Fruit fly (Drosophila melanogaster) whole organism, embryonic: ENCODE results near the gene Polr3F.

Experiments used
- Ada2b ChIP-seq: fragments of 200-800 bp; sonication (Bioruptor generic); IDR thresholded peaks from 2 replicates; pipeline ENCODE4 v1.3.6; 2022; ENCODE audit warnings: missing biosample characterization, missing genetic modification characterization
- CG12104 ChIP-seq: fragments of 200-800 bp; sonication (Bioruptor generic); optimal IDR thresholded peaks from 3 replicates; lab custom pipeline; 2016; ENCODE audit warnings: missing biosample characterization, missing genetic modification characterization
- CG12219 ChIP-seq: fragments of 200-800 bp; sonication (Bioruptor generic); optimal IDR thresholded peaks from 3 replicates; lab custom pipeline; 2018; ENCODE audit warnings: missing biosample characterization, mild to moderate bottlenecking, missing genetic modification characterization
- CG13624 ChIP-seq: fragments of 200-800 bp; sonication (Bioruptor generic); optimal IDR thresholded peaks from 2 replicates; lab custom pipeline; 2016; ENCODE audit warnings: missing biosample characterization, missing genetic modification characterization
- CG15269 ChIP-seq: fragments of 200-800 bp; sonication (Bioruptor generic); optimal IDR thresholded peaks from 2 replicates; lab custom pipeline; 2018; ENCODE audit warnings: missing biosample characterization, mild to moderate bottlenecking, missing genetic modification characterization, moderate library complexity
- CG17328 ChIP-seq: fragments of 200-800 bp; sonication (Bioruptor generic); IDR thresholded peaks from 2 replicates; pipeline ENCODE4 v1.3.6; 2022; ENCODE audit warnings: missing biosample characterization, missing genetic modification characterization
- CG17359 ChIP-seq: fragments of 200-800 bp; sonication (Bioruptor generic); optimal IDR thresholded peaks from 3 replicates; lab custom pipeline; 2018; ENCODE audit warnings: missing biosample characterization, mild to moderate bottlenecking, missing genetic modification characterization, moderate library complexity
- CG17802 ChIP-seq: fragments of 200-800 bp; sonication (Bioruptor generic); optimal IDR thresholded peaks from 2 replicates; lab custom pipeline; 2018; ENCODE audit warnings: missing biosample characterization, mild to moderate bottlenecking, missing genetic modification characterization, moderate library complexity
- CG18476 ChIP-seq: fragments of 200-800 bp; sonication (Bioruptor generic); optimal IDR thresholded peaks from 2 replicates; lab custom pipeline; 2016; ENCODE audit warnings: missing biosample characterization, mild to moderate bottlenecking, missing genetic modification characterization
- CG18619 ChIP-seq: fragments of 200-800 bp; sonication (Bioruptor generic); optimal IDR thresholded peaks from 3 replicates; lab custom pipeline; 2017; ENCODE audit warnings: missing biosample characterization, mild to moderate bottlenecking, missing genetic modification characterization
- CG2202 ChIP-seq: fragments of 200-800 bp; sonication (Bioruptor generic); optimal IDR thresholded peaks from 2 replicates; lab custom pipeline; 2018; ENCODE audit warnings: missing biosample characterization, mild to moderate bottlenecking, missing genetic modification characterization
- CG2712 ChIP-seq: fragments of 200-800 bp; optimal IDR thresholded peaks from 3 replicates; lab custom pipeline; 2019; ENCODE audit warnings: missing biosample characterization, mild to moderate bottlenecking, missing genetic modification characterization, moderate library complexity
- CG2875 ChIP-seq: fragments of 200-800 bp; sonication (Bioruptor generic); optimal IDR thresholded peaks from 2 replicates; lab custom pipeline; 2017; ENCODE audit warnings: missing biosample characterization, mild to moderate bottlenecking, missing genetic modification characterization, missing genetic modification reagents
- CG32772 ChIP-seq: fragments of 200-800 bp; sonication (Bioruptor generic); IDR thresholded peaks from 2 replicates; pipeline ENCODE4 v1.3.6; 2022; ENCODE audit warnings: missing biosample characterization, missing genetic modification characterization
- CG3281 ChIP-seq: fragments of 200-800 bp; sonication (Bioruptor generic); optimal IDR thresholded peaks from 3 replicates; lab custom pipeline; 2017; ENCODE audit warnings: missing biosample characterization, mild to moderate bottlenecking, missing genetic modification characterization
- CG5953 ChIP-seq: fragments of 200-800 bp; sonication (Bioruptor generic); IDR thresholded peaks from 2 replicates; pipeline ENCODE4 v1.3.6; 2022; ENCODE audit warnings: missing biosample characterization, missing genetic modification characterization
- CG7745 ChIP-seq: fragments of 200-800 bp; sonication (Bioruptor generic); optimal IDR thresholded peaks from 2 replicates; lab custom pipeline; 2018; ENCODE audit warnings: missing biosample characterization, mild to moderate bottlenecking, missing genetic modification characterization, moderate library complexity
- D ChIP-seq, 2 experiments: fragments of 200-800 bp in 1 of 2; fragments of >200 bp in 1 of 2; sonication (Bioruptor generic) in 1 of 2; optimal IDR thresholded peaks; 2 replicates in 1 of 2; 3 replicates in 1 of 2; lab custom pipeline; 2017; ENCODE audit warnings: mild to moderate bottlenecking in 1 of 2, missing biosample characterization in 1 of 2, missing genetic modification characterization in 1 of 2, missing genetic modification reagents in 1 of 2
- Ets65A ChIP-seq: fragments of 200-800 bp; sonication (Bioruptor generic); peaks from one replicate; lab custom pipeline; 2016; ENCODE audit warnings: missing biosample characterization, missing genetic modification characterization
- Ets97D ChIP-seq: fragments of 200-800 bp; sonication (Bioruptor generic); optimal IDR thresholded peaks from 3 replicates; lab custom pipeline; 2016; ENCODE audit warnings: missing biosample characterization, missing genetic modification characterization
- Lhr ChIP-seq: fragments of 200-800 bp; sonication (Bioruptor generic); optimal IDR thresholded peaks from 3 replicates; lab custom pipeline; 2017; ENCODE audit warnings: mild to moderate bottlenecking, missing biosample characterization, missing genetic modification reagents, missing genetic modification characterization
- Optix ChIP-seq: fragments of 200-800 bp; sonication (Bioruptor generic); IDR thresholded peaks from 3 replicates; pipeline ENCODE4 v1.3.6; 2022; ENCODE audit warnings: missing biosample characterization, missing genetic modification characterization
- Sox102F ChIP-seq: fragments of 200-800 bp; sonication (Bioruptor generic); optimal IDR thresholded peaks from 2 replicates; lab custom pipeline; 2018; ENCODE audit warnings: missing biosample characterization, mild to moderate bottlenecking, missing genetic modification characterization, moderate library complexity
- Stat92E ChIP-seq, 3 experiments: fragments of >200 bp in 2 of 3; fragments of 200-800 bp in 1 of 3; sonication (Bioruptor generic) in 1 of 3; optimal IDR thresholded peaks; 2 replicates each; lab custom pipeline; 2017 to 2019; ENCODE audit warnings: missing biosample characterization in 3 of 3, missing genetic modification characterization in 3 of 3, mild to moderate bottlenecking in 1 of 3, moderate library complexity in 1 of 3
- Tbp ChIP-seq: fragments of >200 bp; optimal IDR thresholded peaks from 2 replicates; lab custom pipeline; 2018; ENCODE audit warnings: missing biosample characterization, missing genetic modification characterization
- Vsx1 ChIP-seq: fragments of 200-800 bp; sonication (Bioruptor generic); optimal IDR thresholded peaks from 2 replicates; lab custom pipeline; 2017; ENCODE audit warnings: missing biosample characterization, mild to moderate bottlenecking, missing genetic modification characterization, missing genetic modification reagents
- YL-1 ChIP-seq: fragments of 200-800 bp; sonication (Bioruptor generic); optimal IDR thresholded peaks from 3 replicates; lab custom pipeline; 2017; ENCODE audit warnings: missing biosample characterization, mild to moderate bottlenecking, missing genetic modification characterization
- az2 ChIP-seq: fragments of 200-800 bp; sonication (Bioruptor generic); optimal IDR thresholded peaks from 3 replicates; lab custom pipeline; 2016; ENCODE audit warnings: missing biosample characterization, missing genetic modification characterization
- bcd ChIP-seq: fragments of 200-800 bp; sonication (Bioruptor generic); optimal IDR thresholded peaks from 2 replicates; lab custom pipeline; 2017; ENCODE audit warnings: missing biosample characterization, mild to moderate bottlenecking, missing genetic modification characterization
- br ChIP-seq: fragments of >200 bp; optimal IDR thresholded peaks from 2 replicates; lab custom pipeline; 2017
- croc ChIP-seq: fragments of 200-800 bp; sonication (Bioruptor generic); conservative IDR thresholded peaks from 3 replicates; pipeline ENCODE4 v1.3.6; 2022; ENCODE audit warnings: missing biosample characterization, missing genetic modification characterization
- dan ChIP-seq: fragments of 200-800 bp; sonication (Bioruptor generic); IDR thresholded peaks from 2 replicates; pipeline ENCODE4 v1.3.6; 2022; ENCODE audit warnings: missing biosample characterization, missing genetic modification characterization
- danr ChIP-seq: fragments of 200-800 bp; sonication (Bioruptor generic); IDR thresholded peaks from 2 replicates; pipeline ENCODE4 v1.3.6; 2022; ENCODE audit warnings: missing biosample characterization, missing genetic modification characterization
- fd96Cb ChIP-seq: fragments of 200-800 bp; sonication (Bioruptor generic); optimal IDR thresholded peaks from 2 replicates; lab custom pipeline; 2018; ENCODE audit warnings: missing biosample characterization, mild to moderate bottlenecking, missing genetic modification characterization, moderate library complexity
- hb ChIP-seq: fragments of 200-800 bp; sonication (Bioruptor generic); IDR thresholded peaks from 3 replicates; pipeline ENCODE4 v1.3.6; 2022; ENCODE audit warnings: missing biosample characterization, missing genetic modification characterization; ENCODE audit not compliant: partially characterized antibody
- jumu ChIP-seq: fragments of 200-800 bp; sonication (Bioruptor generic); optimal IDR thresholded peaks from 3 replicates; lab custom pipeline; 2016; ENCODE audit warnings: missing biosample characterization, missing genetic modification characterization
- knrl ChIP-seq: fragments of 200-800 bp; sonication (Bioruptor generic); IDR thresholded peaks from 3 replicates; pipeline ENCODE4 v1.3.6; 2022; ENCODE audit warnings: missing biosample characterization, missing genetic modification characterization; ENCODE audit not compliant: partially characterized antibody
- lilli ChIP-seq: fragments of 200-800 bp; sonication (Bioruptor generic); optimal IDR thresholded peaks from 3 replicates; lab custom pipeline; 2016; ENCODE audit warnings: missing biosample characterization, missing genetic modification characterization
- lola ChIP-seq, 3 experiments: fragments of >200 bp in 2 of 3; fragments of 200-800 bp in 1 of 3; sonication (Bioruptor generic) in 1 of 3; optimal IDR thresholded peaks; 2 replicates each; lab custom pipeline; 2017 to 2019; ENCODE audit warnings: missing biosample characterization in 3 of 3, missing genetic modification characterization in 3 of 3, mild to moderate bottlenecking in 1 of 3, moderate library complexity in 1 of 3
- nmo ChIP-seq: fragments of 200-800 bp; sonication (Bioruptor generic); optimal IDR thresholded peaks from 2 replicates; lab custom pipeline; 2018; ENCODE audit warnings: missing biosample characterization, mild to moderate bottlenecking, missing genetic modification characterization, moderate library complexity
- pnt ChIP-seq: fragments of 200-800 bp; sonication (Bioruptor generic); optimal IDR thresholded peaks from 3 replicates; lab custom pipeline; 2016; ENCODE audit warnings: missing biosample characterization, missing genetic modification characterization
- prd ChIP-seq, 3 experiments: fragments of >200 bp in 2 of 3; fragments of 200-800 bp in 1 of 3; sonication (Bioruptor generic) in 1 of 3; optimal IDR thresholded peaks in 2 of 3; IDR thresholded peaks in 1 of 3; 2 replicates in 2 of 3; 3 replicates in 1 of 3; pipeline versions ENCODE4 v1.3.6 to Lab custom; 2017 to 2022; ENCODE audit warnings: missing biosample characterization in 1 of 3, missing genetic modification characterization in 1 of 3
- ranshi ChIP-seq: fragments of 200-800 bp; sonication (Bioruptor generic); IDR thresholded peaks from 2 replicates; pipeline ENCODE4 v1.3.6; 2022; ENCODE audit warnings: missing biosample characterization, missing genetic modification characterization
- sc ChIP-seq, 3 experiments: fragments of >200 bp in 2 of 3; fragments of 200-800 bp in 1 of 3; sonication (Bioruptor generic) in 1 of 3; optimal IDR thresholded peaks; 2 replicates in 2 of 3; 3 replicates in 1 of 3; lab custom pipeline; 2017; ENCODE audit warnings: mild to moderate bottlenecking in 1 of 3, missing biosample characterization in 1 of 3, missing genetic modification characterization in 1 of 3, missing genetic modification reagents in 1 of 3
- sens ChIP-seq: fragments of 200-800 bp; sonication (Bioruptor generic); peaks from one replicate; lab custom pipeline; 2016; ENCODE audit warnings: missing biosample characterization, missing genetic modification characterization
- sisA ChIP-seq: fragments of 200-800 bp; sonication (Bioruptor generic); IDR thresholded peaks from 2 replicates; pipeline ENCODE4 v1.3.6; 2022; ENCODE audit warnings: missing biosample characterization, missing genetic modification characterization
- slou ChIP-seq: fragments of 200-800 bp; sonication (Bioruptor generic); optimal IDR thresholded peaks from 3 replicates; lab custom pipeline; 2016; ENCODE audit warnings: missing biosample characterization, missing genetic modification characterization
- sna ChIP-seq: fragments of 200-800 bp; sonication (Bioruptor generic); IDR thresholded peaks from 2 replicates; pipeline ENCODE4 v1.3.6; 2022; ENCODE audit warnings: missing biosample characterization, missing genetic modification characterization; ENCODE audit not compliant: partially characterized antibody
- sr ChIP-seq: fragments of 200-800 bp; sonication (Bioruptor generic); IDR thresholded peaks from 3 replicates; pipeline ENCODE4 v1.3.6; 2022; ENCODE audit warnings: missing biosample characterization, missing genetic modification characterization
- tx ChIP-seq: fragments of 200-800 bp; sonication (Bioruptor generic); optimal IDR thresholded peaks from 2 replicates; lab custom pipeline; 2016; ENCODE audit warnings: missing biosample characterization, missing genetic modification characterization

Polr3F gene

dm6 chr3R:22324736-22325135, 42.4 kb downstream of the Polr3F start:
- TF ChIP-seq CG2875 (GFP tag; lab: Kevin White, UChicago) (peak; percentile 37), CG17802 (no peak), knrl (GFP tag; lab: Robert Waterston, UW) (no peak), lilli (GFP tag; lab: Kevin White, UChicago) (no peak), CG13624 (GFP tag; lab: Kevin White, UChicago) (no peak), sisA (GFP tag; lab: Robert Waterston, UW) (no peak), CG15269 (tag; lab: Kevin White, UChicago) (no peak), dan (no peak), Lhr (GFP tag; lab: Kevin White, UChicago) (no peak), pnt (GFP tag; lab: Kevin White, UChicago) (no peak), Stat92E (GFP tag; optimal IDR thresholded peaks at IDR 0.05; lab: Kevin White, UChicago) (no peak), nmo (GFP tag; lab: Kevin White, UChicago) (peak; percentile 34), slou (GFP tag; lab: Kevin White, UChicago) (no peak), CG7745 (no peak), fd96Cb (tag; lab: Kevin White, UChicago) (peak; percentile 4), CG12104 (GFP tag; lab: Kevin White, UChicago) (no peak), CG18476 (GFP tag; lab: Kevin White, UChicago) (no peak), CG18619 (GFP tag; lab: Kevin White, UChicago) (no peak), hb (no peak), CG17328 (GFP tag; lab: Robert Waterston, UW) (peak; percentile 40; the same call in 1 of the 2 replicates), Ets65A (GFP tag; lab: Kevin White, UChicago) (no peak), CG12219 (GFP tag; lab: Kevin White, UChicago) (no peak), sens (peak; percentile 32), Ets97D (GFP tag; lab: Kevin White, UChicago) (no peak), danr (GFP tag; lab: Robert Waterston, UW) (no peak), Optix (GFP tag; lab: Robert Waterston, UW) (no peak), bcd (GFP tag; lab: Kevin White, UChicago) (no peak), sc (optimal IDR thresholded peaks at IDR 0.05; lab: Kevin White, UChicago) (no peak), sc (GFP tag; optimal IDR thresholded peaks at IDR 0.05; lab: Kevin White, UChicago) (no peak), ranshi (GFP tag; lab: Robert Waterston, UW) (no peak), CG2202 (tag; lab: Kevin White, UChicago) (peak; percentile 15), CG2712 (tag; lab: Kevin White, UChicago) (peak; percentile 53), jumu (GFP tag; lab: Kevin White, UChicago) (no peak), CG5953 (GFP tag; lab: Robert Waterston, UW) (no peak), az2 (GFP tag; lab: Kevin White, UChicago) (no peak), prd (optimal IDR thresholded peaks at IDR 0.05; lab: Kevin White, UChicago) (no peak), prd (GFP tag; IDR thresholded peaks at IDR 0.05; lab: Robert Waterston, UW) (no peak), Tbp (GFP tag; lab: Kevin White, UChicago) (no peak), CG3281 (GFP tag; lab: Kevin White, UChicago) (no peak), sr (no peak), lola (GFP tag; optimal IDR thresholded peaks at IDR 0.05; lab: Kevin White, UChicago) (no peak), CG32772 (0 out of 2 replicates have a peak, but pooled peaks have one; percentile 5), br (lab: Kevin White, UChicago) (no peak), sna (GFP tag; lab: Robert Waterston, UW) (no peak), D (optimal IDR thresholded peaks at IDR 0.05; lab: Kevin White, UChicago) (no peak), D (GFP tag; optimal IDR thresholded peaks at IDR 0.05; lab: Kevin White, UChicago) (peak; percentile 25), Ada2b (GFP tag; lab: Robert Waterston, UW) (no peak), Vsx1 (GFP tag; lab: Kevin White, UChicago) (no peak), CG17359 (no peak), tx (GFP tag; lab: Kevin White, UChicago) (no peak), Sox102F (GFP tag; lab: Kevin White, UChicago) (no peak), croc (GFP tag; lab: Robert Waterston, UW) (0 out of 3 replicates have a peak, but pooled peaks have one; percentile 33), YL-1 (GFP tag; lab: Kevin White, UChicago) (no peak)
